Worm (Caenorhabditis elegans) whole organism, midembryonic: ENCODE results near the gene T06C10.3.

ENCODE experiments used
- T22C8.4 ChIP-seq: fragments of 200-800 bp; sonication (Bioruptor generic); IDR thresholded peaks from 2 replicates; pipeline ENCODE4 v1.3.6; 2022; ENCODE audit warnings: missing genetic modification characterization, missing compliant biosample characterization
- cog-1 ChIP-seq: sonication (generic microtip); optimal IDR thresholded peaks from 2 replicates; lab custom pipeline; 2016; ENCODE audit warnings: missing genetic modification characterization, missing compliant biosample characterization
- flt-1 ChIP-seq: fragments of 200-800 bp; sonication (Bioruptor generic); IDR thresholded peaks from 2 replicates; pipeline ENCODE4 v1.3.6; 2022; ENCODE audit warnings: missing genetic modification characterization, missing compliant biosample characterization
- klf-2 ChIP-seq: fragments of 200-800 bp; sonication (Bioruptor generic); conservative IDR thresholded peaks from 2 replicates; pipeline ENCODE4 v1.3.6; 2022; ENCODE audit warnings: missing genetic modification reagents, missing genetic modification characterization, missing compliant biosample characterization
- med-1 ChIP-seq: sonication (generic microtip); optimal IDR thresholded peaks from 2 replicates; lab custom pipeline; 2017; ENCODE audit warnings: missing genetic modification characterization, mild to moderate bottlenecking, missing compliant biosample characterization, antibody characterized with exemption, missing genetic modification reagents; ENCODE audit not compliant: insufficient read depth
- ref-1 ChIP-seq: fragments of 200-800 bp; sonication (Bioruptor generic); conservative IDR thresholded peaks from 2 replicates; pipeline ENCODE4 v1.3.6; 2022; ENCODE audit warnings: missing genetic modification reagents, missing genetic modification characterization, missing compliant biosample characterization
- tab-1 ChIP-seq: fragments of 200-800 bp; sonication (Bioruptor generic); IDR thresholded peaks from 2 replicates; pipeline ENCODE4 v1.3.6; 2022; ENCODE audit warnings: missing genetic modification characterization, missing compliant biosample characterization
- ztf-23 ChIP-seq: fragments of 200-800 bp; sonication (Bioruptor generic); IDR thresholded peaks from 2 replicates; pipeline ENCODE4 v1.3.6; 2022; ENCODE audit warnings: missing genetic modification reagents, missing genetic modification characterization, missing compliant biosample characterization
- ztf-29 ChIP-seq: fragments of 200-800 bp; sonication (Bioruptor generic); IDR thresholded peaks from 2 replicates; pipeline ENCODE4 v1.3.6; 2022; ENCODE audit warnings: missing genetic modification reagents, missing genetic modification characterization, missing compliant biosample characterization

The T06C10.3 gene

ce11 chrIV:7910197-7910735 is 39.7 kb downstream of the T06C10.3 start, which contains the start of the genes npp-27 and ntl-4:
Gene npp-27 (minus strand): TSS chrIV:7910247.
Gene ntl-4 (plus strand): TSS chrIV:7910575.
- TF ChIP-seq klf-2 (GFP tag; lab: Robert Waterston, UW) (no peak), T22C8.4 (GFP tag; lab: Robert Waterston, UW) (peak; percentile 54; the same call in 1 of the 2 replicates)

ce11 chrIV:7914991-7915390 is 44.4 kb downstream of the T06C10.3 start, which contains the start of gene C49H3.4:
Gene C49H3.4 (plus strand): TSS chrIV:7915291.
- TF ChIP-seq tab-1 (GFP tag; lab: Robert Waterston, UW) (no peak), T22C8.4 (GFP tag; lab: Robert Waterston, UW) (no peak), ref-1 (GFP tag; lab: Robert Waterston, UW) (no peak), flt-1 (GFP tag; lab: Robert Waterston, UW) (no peak), ztf-29 (GFP tag; lab: Robert Waterston, UW) (no peak), med-1 (GFP tag; lab: Kevin White, UChicago) (no peak), klf-2 (GFP tag; lab: Robert Waterston, UW) (no peak), cog-1 (tag; lab: Kevin White, UChicago) (no peak), ztf-23 (no peak)

ce11 chrIV:7916907-7917306 is 46.4 kb downstream of the T06C10.3 start:
- TF ChIP-seq ref-1 (GFP tag; lab: Robert Waterston, UW) = no peak
- TF ChIP-seq T22C8.4 (GFP tag; lab: Robert Waterston, UW) = no peak
- TF ChIP-seq ztf-29 (GFP tag; lab: Robert Waterston, UW) = no peak
- no peak for TF ChIP-seq tab-1 (GFP tag; lab: Robert Waterston, UW)
- no peak for TF ChIP-seq klf-2 (GFP tag; lab: Robert Waterston, UW)
- no peak for TF ChIP-seq flt-1 (GFP tag; lab: Robert Waterston, UW)
- no peak for TF ChIP-seq cog-1 (tag; lab: Kevin White, UChicago)
- TF ChIP-seq med-1 (GFP tag; lab: Kevin White, UChicago) = no peak
- TF ChIP-seq ztf-23 = no peak

ce11 chrIV:7917881-7918280 is 47.3 kb downstream of the T06C10.3 start:
- TF ChIP-seq ztf-29 (GFP tag; lab: Robert Waterston, UW) (no peak), ztf-23 (no peak), flt-1 (GFP tag; lab: Robert Waterston, UW) (no peak), ref-1 (GFP tag; lab: Robert Waterston, UW) (no peak), T22C8.4 (GFP tag; lab: Robert Waterston, UW) (no peak), tab-1 (GFP tag; lab: Robert Waterston, UW) (no peak), klf-2 (GFP tag; lab: Robert Waterston, UW) (no peak), cog-1 (tag; lab: Kevin White, UChicago) (no peak), med-1 (GFP tag; lab: Kevin White, UChicago) (no peak)

ce11 chrIV:7920126-7920525 is 49.6 kb downstream of the T06C10.3 start, which contains the start of gene C49H3.16:
Gene C49H3.16 (plus strand): TSS chrIV:7920426.
- TF ChIP-seq cog-1 (tag; lab: Kevin White, UChicago) (no peak), T22C8.4 (GFP tag; lab: Robert Waterston, UW) (no peak), tab-1 (GFP tag; lab: Robert Waterston, UW) (no peak), ztf-29 (GFP tag; lab: Robert Waterston, UW) (no peak), flt-1 (GFP tag; lab: Robert Waterston, UW) (no peak), med-1 (GFP tag; lab: Kevin White, UChicago) (no peak), ref-1 (GFP tag; lab: Robert Waterston, UW) (no peak), klf-2 (GFP tag; lab: Robert Waterston, UW) (no peak), ztf-23 (no peak)
